Fruit fly (Drosophila melanogaster): ENCODE data around the gene CG4751.

CG4751 gene

DNA sequence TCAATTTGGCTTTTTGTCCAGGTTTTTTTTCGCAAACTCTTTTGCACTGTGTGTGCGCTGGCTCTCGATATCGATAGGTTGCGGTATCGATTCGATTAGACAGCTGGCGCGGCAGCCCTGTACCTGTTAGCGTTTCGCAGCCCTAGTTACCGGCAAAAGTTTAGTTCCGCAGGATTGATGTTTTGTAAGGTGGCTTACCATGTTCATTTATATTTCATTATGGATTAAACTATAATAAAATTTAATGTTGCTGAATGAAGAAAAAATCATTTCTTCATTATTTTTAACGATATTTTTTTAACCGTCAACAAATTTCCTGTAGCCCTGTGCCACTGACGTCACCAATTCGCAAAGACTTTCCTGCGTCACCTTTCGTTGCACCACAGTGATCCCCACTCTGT lies 24.0 kb upstream of the CG4751 start, which contains the start of gene Reps (continued):
- TF ChIP-seq CG8281 (tag; optimal IDR thresholded peaks at IDR 0.05) (peak; percentile 90), CG12104 (GFP tag; optimal IDR thresholded peaks at IDR 0.05) (peak; percentile 98), nmo (GFP tag; optimal IDR thresholded peaks at IDR 0.05) (peak; percentile 100), mld (GFP tag; IDR thresholded peaks at IDR 0.05; ENCODE audit: partially characterized antibody) (peak; percentile 64; the same call in 1 of the 3 replicates), CG1024 (GFP tag; IDR thresholded peaks at IDR 0.05) (peak; percentile 96), ab (GFP tag; optimal IDR thresholded peaks at IDR 0.05) (peak; percentile 95), kay (GFP tag; optimal IDR thresholded peaks at IDR 0.05) (peak; percentile 98), CG18764 (GFP tag; optimal IDR thresholded peaks at IDR 0.05) (peak; percentile 98), CG4404 (GFP tag; IDR thresholded peaks at IDR 0.05) (peak; percentile 100), CG3847 (GFP tag; IDR thresholded peaks at IDR 0.05) (peak; percentile 99), CG30431 (GFP tag; optimal IDR thresholded peaks at IDR 0.05) (peak; percentile 99), CG8924 (tag; optimal IDR thresholded peaks at IDR 0.05) (peak; percentile 98), pan (optimal IDR thresholded peaks at IDR 0.05) (no peak), pan (GFP tag; optimal IDR thresholded peaks at IDR 0.05 in 1 of 2, IDR thresholded peaks at IDR 0.05 in 1 of 2) (peak in 1 of 2 experiments; percentile 99), crc (GFP tag; optimal IDR thresholded peaks at IDR 0.05) (peak; percentile 94), Elba2 (GFP tag; optimal IDR thresholded peaks at IDR 0.05) (peak; percentile 98), HLH3B (GFP tag; IDR thresholded peaks at IDR 0.05) (peak; percentile 99), BtbVII (GFP tag; optimal IDR thresholded peaks at IDR 0.05) (peak; percentile 97), vfl (GFP tag; optimal IDR thresholded peaks at IDR 0.05) (peak; percentile 97), ham (GFP tag; IDR thresholded peaks at IDR 0.05) (peak; percentile 95), CG7963 (GFP tag; IDR thresholded peaks at IDR 0.05; ENCODE audit: partially characterized antibody) (peak; percentile 60; the same call in 2 of the 3 replicates), pros (GFP tag; optimal IDR thresholded peaks at IDR 0.05) (peak; percentile 69), so (GFP tag; IDR thresholded peaks at IDR 0.05) (peak; percentile 99), az2 (GFP tag; optimal IDR thresholded peaks at IDR 0.05) (peak; percentile 99), H2.0 (GFP tag; IDR thresholded peaks at IDR 0.05) (peak; percentile 98), nerfin-2 (GFP tag; IDR thresholded peaks at IDR 0.05; ENCODE audit: partially characterized antibody) (peak; percentile 68), CG3065 (GFP tag; optimal IDR thresholded peaks at IDR 0.05) (peak; percentile 98), ttk (GFP tag; IDR thresholded peaks at IDR 0.05) (peak; percentile 98), Trl (optimal IDR thresholded peaks at IDR 0.05) (no peak), Trl (GFP tag; optimal IDR thresholded peaks at IDR 0.05) (peak; percentile 97), wor (GFP tag; IDR thresholded peaks at IDR 0.05) (peak; percentile 98), CG11696 (GFP tag; IDR thresholded peaks at IDR 0.05) (peak; percentile 94), chm (GFP tag; IDR thresholded peaks at IDR 0.05) (peak; percentile 98), CG31365 (tag; optimal IDR thresholded peaks at IDR 0.05) (peak; percentile 89), CG11085 (GFP tag; IDR thresholded peaks at IDR 0.05) (peak; percentile 99), CG16813 (GFP tag; IDR thresholded peaks at IDR 0.05; ENCODE audit: partially characterized antibody) (peak; percentile 68), danr (GFP tag; IDR thresholded peaks at IDR 0.05) (peak; percentile 98), Camta (GFP tag; optimal IDR thresholded peaks at IDR 0.05) (peak; percentile 98), GATAe (GFP tag; conservative IDR thresholded peaks at IDR 0.05) (peak; percentile 98), CG8359 (GFP tag; optimal IDR thresholded peaks at IDR 0.05; ENCODE audit: borderline replicate concordance) (peak; percentile 94), hkb (optimal IDR thresholded peaks at IDR 0.05) (peak; percentile 91), hkb (GFP tag; IDR thresholded peaks at IDR 0.05) (peak; percentile 99), CG6813 (GFP tag; optimal IDR thresholded peaks at IDR 0.05) (peak; percentile 97), YL-1 (GFP tag; optimal IDR thresholded peaks at IDR 0.05) (peak; percentile 98), Taf1 (GFP tag; IDR thresholded peaks at IDR 0.05) (peak; percentile 97), ara (GFP tag; IDR thresholded peaks at IDR 0.05) (peak; percentile 99), fd3F (GFP tag; optimal IDR thresholded peaks at IDR 0.05) (peak; percentile 97), CG6689 (GFP tag; IDR thresholded peaks at IDR 0.05) (peak; percentile 100), CG15073 (GFP tag; optimal IDR thresholded peaks at IDR 0.05) (peak; percentile 88), CG10209 (GFP tag; optimal IDR thresholded peaks at IDR 0.05) (peak; percentile 99), Oli (tag; optimal IDR thresholded peaks at IDR 0.05) (peak; percentile 98), Six4 (GFP tag; optimal IDR thresholded peaks at IDR 0.05) (peak; percentile 98)

All from whole organism, embryonic.